Fruit fly (Drosophila melanogaster): Measurements from ENCODE around the gene CG7778.

Gene CG7778

DNA sequence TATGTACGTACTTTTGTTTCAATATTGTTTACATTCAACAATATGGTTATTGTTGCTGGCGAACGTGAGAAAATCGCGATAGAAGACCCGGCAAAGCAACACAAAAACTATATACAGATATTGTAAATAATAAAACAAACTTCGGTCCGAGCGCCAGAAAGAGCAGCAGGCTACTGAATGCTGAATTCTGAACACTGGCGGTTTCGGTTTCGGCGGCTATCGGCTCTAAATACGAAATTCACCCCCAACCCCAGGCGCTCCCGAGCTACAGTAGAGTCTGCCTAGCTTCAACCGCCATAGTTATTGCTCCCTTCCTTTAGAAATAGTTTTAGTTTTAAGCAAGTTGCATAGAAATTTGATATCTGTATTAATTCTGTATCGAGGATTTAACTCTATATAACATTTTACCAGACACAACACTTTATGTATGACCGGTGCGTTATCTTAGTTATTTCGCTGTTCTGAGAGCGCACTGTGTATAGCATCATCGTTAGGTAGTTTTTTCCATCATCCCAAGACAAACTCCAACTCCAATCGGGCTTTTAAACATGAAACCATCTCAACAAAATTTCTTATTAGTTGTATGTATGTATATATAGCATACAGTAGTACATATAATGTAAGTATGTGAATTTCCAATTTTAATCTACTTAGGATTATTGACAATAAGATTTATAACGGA lies 16.0 kb downstream of the CG7778 start, which contains the start of gene CG7627 (continued):
- TF ChIP-seq CG6792 (GFP tag; optimal IDR thresholded peaks at IDR 0.05) (peak; percentile 60), Hr38 (GFP tag; optimal IDR thresholded peaks at IDR 0.05) (no peak), CG3032 (tag; optimal IDR thresholded peaks at IDR 0.05) (peak; percentile 51), cyc (GFP tag; optimal IDR thresholded peaks at IDR 0.05) (peak; percentile 75), eg (GFP tag; IDR thresholded peaks at IDR 0.05) (peak; percentile 78), Gug (GFP tag; IDR thresholded peaks at IDR 0.05) (peak; percentile 55), CG16779 (tag; optimal IDR thresholded peaks at IDR 0.05) (peak; percentile 7), Sox102F (GFP tag; optimal IDR thresholded peaks at IDR 0.05) (peak; percentile 78), lz (GFP tag; optimal IDR thresholded peaks at IDR 0.05) (peak; percentile 80), CG6276 (GFP tag; optimal IDR thresholded peaks at IDR 0.05) (peak; percentile 65), spab (GFP tag; optimal IDR thresholded peaks at IDR 0.05) (peak; percentile 53), fd85E (GFP tag; optimal IDR thresholded peaks at IDR 0.05) (no peak), CG6854 (GFP tag; optimal IDR thresholded peaks at IDR 0.05) (no peak), achi (GFP tag; optimal IDR thresholded peaks at IDR 0.05) (peak; percentile 71), Met (GFP tag; optimal IDR thresholded peaks at IDR 0.05) (peak; percentile 70), topi (GFP tag; optimal IDR thresholded peaks at IDR 0.05) (peak; percentile 71), Lpt (GFP tag; optimal IDR thresholded peaks at IDR 0.05) (peak; percentile 16), Eip93F (GFP tag; optimal IDR thresholded peaks at IDR 0.05) (no peak), CG11762 (GFP tag; optimal IDR thresholded peaks at IDR 0.05; ENCODE audit: insufficient read depth) (peak; percentile 5), vri (GFP tag; optimal IDR thresholded peaks at IDR 0.05) (peak; percentile 77), fkh (GFP tag; optimal IDR thresholded peaks at IDR 0.05) (peak; percentile 51), CG8119 (GFP tag; IDR thresholded peaks at IDR 0.05) (peak; percentile 77), salr (GFP tag; optimal IDR thresholded peaks at IDR 0.05) (peak; percentile 12 to 57), CG32006 (GFP tag; optimal IDR thresholded peaks at IDR 0.05) (peak; percentile 76), pdm3 (GFP tag; optimal IDR thresholded peaks at IDR 0.05) (peak; percentile 74), CG8319 (GFP tag; optimal IDR thresholded peaks at IDR 0.05) (peak; percentile 59)

DNA sequence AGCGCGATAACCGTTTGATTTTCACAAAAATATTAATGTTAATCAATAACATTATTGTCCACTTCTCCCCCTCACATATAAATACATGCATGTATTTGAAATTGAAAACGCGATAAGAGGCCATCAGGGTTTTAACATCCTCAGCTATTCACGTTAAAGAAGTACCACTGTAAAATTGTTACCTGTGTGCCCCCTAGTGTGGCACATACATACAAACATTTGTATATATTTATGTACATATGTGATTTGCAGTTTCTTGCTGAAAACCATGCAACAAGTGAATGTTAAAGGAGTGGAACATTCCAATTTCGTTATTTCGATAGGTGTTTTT lies 16.5 kb downstream of the CG7778 start:
- TF ChIP-seq salr (GFP tag; optimal IDR thresholded peaks at IDR 0.05) (peak in 1 of 2 experiments; percentile 24), eg (GFP tag; IDR thresholded peaks at IDR 0.05) (peak; percentile 6; the same call in 2 of the 3 replicates), CG8319 (GFP tag; optimal IDR thresholded peaks at IDR 0.05) (no peak), CG9139 (GFP tag; optimal IDR thresholded peaks at IDR 0.05) (no peak), CG8632 (GFP tag; optimal IDR thresholded peaks at IDR 0.05) (no peak), Eip93F (GFP tag; optimal IDR thresholded peaks at IDR 0.05) (no peak), CG31627 (GFP tag; optimal IDR thresholded peaks at IDR 0.05) (no peak), Sox102F (GFP tag; optimal IDR thresholded peaks at IDR 0.05) (no peak), Hr38 (GFP tag; optimal IDR thresholded peaks at IDR 0.05) (no peak), CG7368 (GFP tag; optimal IDR thresholded peaks at IDR 0.05) (no peak), net (GFP tag; optimal IDR thresholded peaks at IDR 0.05) (no peak), dac (GFP tag; optimal IDR thresholded peaks at IDR 0.05) (no peak), Hr4 (GFP tag; optimal IDR thresholded peaks at IDR 0.05) (no peak), CG3919 (GFP tag; optimal IDR thresholded peaks at IDR 0.05) (no peak), CG11762 (GFP tag; optimal IDR thresholded peaks at IDR 0.05; ENCODE audit: insufficient read depth) (no peak), OdsH (GFP tag; optimal IDR thresholded peaks at IDR 0.05) (no peak)

DNA sequence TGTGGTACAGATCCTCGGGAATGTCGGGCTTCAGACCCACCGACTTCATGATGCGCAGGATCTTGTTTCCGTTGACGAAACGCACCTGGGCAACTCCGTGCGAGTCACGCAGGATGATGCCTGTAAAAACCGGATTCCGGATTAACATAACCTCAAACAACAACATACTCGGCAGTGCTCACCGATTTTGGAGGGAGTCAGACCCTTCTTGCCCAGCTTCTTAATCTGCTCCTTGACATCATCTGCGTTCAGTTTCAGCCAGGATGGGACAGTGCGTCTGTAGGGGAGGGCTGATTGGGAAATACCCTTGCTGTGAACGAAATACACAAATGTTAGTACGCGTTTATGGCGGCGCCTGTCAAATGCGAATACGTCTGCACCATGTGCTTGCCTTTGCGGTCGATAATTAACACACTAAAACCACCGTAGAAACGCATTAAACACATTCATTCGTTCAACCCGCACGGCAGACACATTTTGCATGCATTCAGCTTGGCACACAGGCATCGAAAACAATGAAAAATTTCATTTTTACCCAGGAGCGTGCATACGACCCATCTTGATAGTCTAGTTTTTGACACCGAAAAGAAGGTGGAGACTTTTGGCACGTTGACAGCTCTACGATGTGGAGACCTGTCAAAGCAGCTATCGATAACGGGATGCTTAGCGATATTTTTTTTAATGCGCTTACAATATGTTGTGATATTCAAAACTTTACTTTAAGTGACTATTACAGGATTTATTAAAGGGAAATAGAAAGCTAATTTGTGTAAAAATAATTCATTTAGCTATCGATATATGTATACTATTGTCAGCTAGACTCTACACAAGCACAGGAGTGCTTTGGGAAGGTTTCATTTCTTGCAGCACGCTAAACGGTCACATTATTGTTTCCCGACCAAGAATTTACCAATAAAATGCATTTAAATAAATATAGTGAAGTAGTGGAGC lies 17.9 kb downstream of the CG7778 start, which contains the start of the genes RpS13 and CSN8:
TSS of gene RpS13 (minus strand) at position 657 of the 951 bp plus-strand sequence.
TSS of gene CSN8 (plus strand) at position 850 of the 951 bp plus-strand sequence.
- TF ChIP-seq Sox102F (GFP tag; optimal IDR thresholded peaks at IDR 0.05), result no peak
- no peak for TF ChIP-seq eg (GFP tag; IDR thresholded peaks at IDR 0.05)
- TF ChIP-seq Gug (GFP tag; IDR thresholded peaks at IDR 0.05), result no peak
- TF ChIP-seq Blimp-1 (GFP tag; optimal IDR thresholded peaks at IDR 0.05), result no peak
- TF ChIP-seq Lpt (GFP tag; optimal IDR thresholded peaks at IDR 0.05), result no peak
- TF ChIP-seq CG10669 (GFP tag; optimal IDR thresholded peaks at IDR 0.05), result no peak
- no peak for TF ChIP-seq Eip93F (GFP tag; optimal IDR thresholded peaks at IDR 0.05)
- no peak for TF ChIP-seq CG4318 (GFP tag; optimal IDR thresholded peaks at IDR 0.05)
- TF ChIP-seq CG15336 (GFP tag; IDR thresholded peaks at IDR 0.05), result no peak
- no peak for TF ChIP-seq CG6276 (GFP tag; optimal IDR thresholded peaks at IDR 0.05)
- TF ChIP-seq Sox15 (GFP tag; optimal IDR thresholded peaks at IDR 0.05), result no peak
- no peak for TF ChIP-seq CG6808 (GFP tag; optimal IDR thresholded peaks at IDR 0.05)
- TF ChIP-seq Eip78C (GFP tag), result peak; percentile 59
- no peak for TF ChIP-seq vri (GFP tag; optimal IDR thresholded peaks at IDR 0.05)
- TF ChIP-seq CG11294 (GFP tag; IDR thresholded peaks at IDR 0.05), result no peak
- TF ChIP-seq dsx (GFP tag; optimal IDR thresholded peaks at IDR 0.05; ENCODE audit: poor library complexity, severe bottlenecking), result no peak
- no peak for TF ChIP-seq salr (GFP tag; optimal IDR thresholded peaks at IDR 0.05)
- TF ChIP-seq cyc (GFP tag; optimal IDR thresholded peaks at IDR 0.05), result no peak
- TF ChIP-seq acj6 (GFP tag; optimal IDR thresholded peaks at IDR 0.05), result no peak

All from whole organism, prepupa.